Fruit fly (Drosophila melanogaster): ENCODE measurements around the gene Zip88E.

- peak; percentile 65 for TF ChIP-seq CG15710 (tag; optimal IDR thresholded peaks at IDR 0.05)
- no peak for TF ChIP-seq CG9948 (tag; optimal IDR thresholded peaks at IDR 0.05)
- TF ChIP-seq CG13204 (GFP tag; optimal IDR thresholded peaks at IDR 0.05): no peak
- no peak for TF ChIP-seq gl (tag; optimal IDR thresholded peaks at IDR 0.05)
- no peak for TF ChIP-seq Pif1A (GFP tag; optimal IDR thresholded peaks at IDR 0.05)
- TF ChIP-seq CG4496 (GFP tag; IDR thresholded peaks at IDR 0.05): peak; percentile 78; the same call in 2 of the 3 replicates
- peak; percentile 75 for TF ChIP-seq rn (GFP tag; IDR thresholded peaks at IDR 0.05)
- 0 out of 2 replicates have a peak, but pooled peaks have one; percentile 23 for TF ChIP-seq CG12605 (GFP tag; IDR thresholded peaks at IDR 0.05)
- peak; percentile 29 for TF ChIP-seq EcR (GFP tag; optimal IDR thresholded peaks at IDR 0.05)
- TF ChIP-seq CG8159 (tag; optimal IDR thresholded peaks at IDR 0.05): peak; percentile 87
Observed at dm6 chr3R:15242186-15243045, 26.0 kb upstream of the Zip88E start, which contains the start of the genes tefu and Hsc70-4.

Measured in whole organism, pupa.